Worm (Caenorhabditis elegans) whole organism, L4 larva: Measurements from ENCODE around the gene M04D8.7.

ENCODE experiments used
- D1046.2 ChIP-seq: fragments of 200-800 bp; sonication (Bioruptor generic); IDR thresholded peaks from 2 replicates; pipeline ENCODE4 v1.3.6; 2022; ENCODE audit warnings: missing genetic modification characterization, missing compliant biosample characterization
- F10B5.3 ChIP-seq: sonication (generic microtip); optimal IDR thresholded peaks from 2 replicates; lab custom pipeline; 2016; ENCODE audit warnings: mild to moderate bottlenecking, missing genetic modification characterization, missing compliant biosample characterization
- F37D6.2 ChIP-seq: sonication (generic microtip); optimal IDR thresholded peaks from 2 replicates; lab custom pipeline; 2016; ENCODE audit warnings: mild to moderate bottlenecking, missing genetic modification characterization, missing compliant biosample characterization
- F49E8.2 ChIP-seq: sonication (generic microtip); optimal IDR thresholded peaks from 2 replicates; lab custom pipeline; 2016; ENCODE audit warnings: missing compliant biosample characterization, mild to moderate bottlenecking, missing genetic modification characterization, borderline replicate concordance
- Y48G9A.11 ChIP-seq: fragments of 200-800 bp; sonication (Bioruptor generic); IDR thresholded peaks from 2 replicates; pipeline ENCODE4 v1.3.6; 2022; ENCODE audit warnings: missing genetic modification reagents, missing genetic modification characterization, missing compliant biosample characterization
- ZK337.2 ChIP-seq: fragments of 200-800 bp; sonication (Bioruptor generic); IDR thresholded peaks from 2 replicates; pipeline ENCODE4 v1.3.6; 2022; ENCODE audit warnings: missing genetic modification reagents, missing genetic modification characterization, missing compliant biosample characterization
- ZK546.5 ChIP-seq, 2 experiments: sonication (generic microtip); optimal IDR thresholded peaks; 2 replicates each; lab custom pipeline; 2017; ENCODE audit warnings: missing biosample characterization in 2 of 2, missing genetic modification characterization in 2 of 2
- aha-1 ChIP-seq: fragments of 150-350 bp; peaks from one replicate; lab custom pipeline; 2014; ENCODE audit warnings: missing biosample characterization, missing genetic modification characterization
- ceh-20 ChIP-seq: fragments of 200-800 bp; sonication (Bioruptor generic); IDR thresholded peaks from 2 replicates; pipeline ENCODE4 v1.3.6; 2022; ENCODE audit warnings: missing genetic modification reagents, missing genetic modification characterization, missing compliant biosample characterization
- ceh-62 ChIP-seq: sonication (generic microtip); optimal IDR thresholded peaks from 2 replicates; lab custom pipeline; 2017; ENCODE audit warnings: missing biosample characterization, missing genetic modification characterization
- ceh-82 ChIP-seq: sonication (generic microtip); optimal IDR thresholded peaks from 2 replicates; lab custom pipeline; 2017; ENCODE audit warnings: missing biosample characterization, missing genetic modification characterization
- ces-1 ChIP-seq: fragments of 150-350 bp; sonication (generic microtip); optimal IDR thresholded peaks from 4 replicates; lab custom pipeline; 2014; ENCODE audit warnings: missing biosample characterization, missing genetic modification reagents, missing genetic modification characterization
- cey-2 ChIP-seq: sonication (generic microtip); optimal IDR thresholded peaks from 3 replicates; lab custom pipeline; 2017; ENCODE audit warnings: missing genetic modification characterization, mild to moderate bottlenecking, missing compliant biosample characterization, antibody characterized with exemption, borderline replicate concordance; ENCODE audit not compliant: insufficient read depth
- ctbp-1 ChIP-seq: fragments of 200-800 bp; sonication (Bioruptor generic); IDR thresholded peaks from 2 replicates; pipeline ENCODE4 v1.3.6; 2022; ENCODE audit warnings: missing genetic modification reagents, missing genetic modification characterization, missing compliant biosample characterization
- dmd-6 ChIP-seq: fragments of 200-800 bp; sonication (Bioruptor generic); IDR thresholded peaks from 2 replicates; pipeline ENCODE4 v1.3.6; 2022; ENCODE audit warnings: missing genetic modification reagents, missing genetic modification characterization, missing compliant biosample characterization
- dmd-8 ChIP-seq: fragments of 200-800 bp; sonication (Bioruptor generic); IDR thresholded peaks from 2 replicates; pipeline ENCODE4 v1.3.6; 2022; ENCODE audit warnings: missing genetic modification characterization, missing compliant biosample characterization
- dmd-9 ChIP-seq: fragments of 200-800 bp; sonication (Bioruptor generic); IDR thresholded peaks from 2 replicates; pipeline ENCODE4 v1.3.6; 2022; ENCODE audit warnings: missing genetic modification reagents, missing genetic modification characterization, missing compliant biosample characterization
- dve-1 ChIP-seq: sonication (generic microtip); optimal IDR thresholded peaks from 2 replicates; lab custom pipeline; 2017; ENCODE audit warnings: antibody characterized with exemption, mild to moderate bottlenecking, missing genetic modification characterization, missing compliant biosample characterization; ENCODE audit not compliant: insufficient read depth
- egl-27 ChIP-seq: sonication (generic microtip); optimal IDR thresholded peaks from 3 replicates; lab custom pipeline; 2017; ENCODE audit warnings: missing biosample characterization, missing genetic modification reagents, missing genetic modification characterization
- fos-1 ChIP-seq: fragments of 150-350 bp; optimal IDR thresholded peaks from 2 replicates; lab custom pipeline; 2014; ENCODE audit warnings: missing biosample characterization, missing genetic modification characterization
- hlh-11 ChIP-seq: fragments of 200-800 bp; sonication (Bioruptor generic); optimal IDR thresholded peaks from 2 replicates; lab custom pipeline; 2018; ENCODE audit warnings: mild to moderate bottlenecking, missing genetic modification characterization, missing compliant biosample characterization
- hlh-30 ChIP-seq: sonication (generic microtip); optimal IDR thresholded peaks from 2 replicates; lab custom pipeline; 2017; ENCODE audit warnings: antibody characterized with exemption, mild to moderate bottlenecking, missing genetic modification characterization, missing compliant biosample characterization; ENCODE audit not compliant: insufficient read depth
- lim-7 ChIP-seq: fragments of 200-800 bp; sonication (Bioruptor generic); IDR thresholded peaks from 2 replicates; pipeline ENCODE4 v1.3.6; 2022; ENCODE audit warnings: missing genetic modification characterization, missing compliant biosample characterization
- lin-1 ChIP-seq: fragments of 200-800 bp; sonication (Bioruptor generic); IDR thresholded peaks from 2 replicates; pipeline ENCODE4 v1.3.6; 2022; ENCODE audit warnings: missing genetic modification reagents, missing genetic modification characterization, missing compliant biosample characterization
- lsy-2 ChIP-seq, 2 experiments: fragments of 150-350 bp in 1 of 2; sonication (generic microtip) in 1 of 2; optimal IDR thresholded peaks; 2 replicates each; lab custom pipeline; 2014 to 2017; ENCODE audit warnings: missing biosample characterization in 2 of 2, missing genetic modification characterization in 2 of 2
- madf-5 ChIP-seq, 2 experiments: fragments of 200-800 bp; sonication (Bioruptor generic); IDR thresholded peaks; 2 replicates each; pipeline ENCODE4 v1.3.6; 2022; ENCODE audit warnings: missing compliant biosample characterization in 2 of 2, missing genetic modification characterization in 2 of 2
- mdt-29 ChIP-seq: fragments of 200-800 bp; sonication (Bioruptor generic); IDR thresholded peaks from 2 replicates; pipeline ENCODE4 v1.3.6; 2022; ENCODE audit warnings: missing genetic modification reagents, missing genetic modification characterization, missing compliant biosample characterization
- mep-1 ChIP-seq: fragments of 150-350 bp; sonication (generic microtip); optimal IDR thresholded peaks from 3 replicates; lab custom pipeline; 2014; ENCODE audit warnings: missing biosample characterization, missing genetic modification characterization
- nhr-237 ChIP-seq: sonication (generic microtip); optimal IDR thresholded peaks from 2 replicates; lab custom pipeline; 2017; ENCODE audit warnings: missing biosample characterization, missing genetic modification characterization
- nhr-25 ChIP-seq: sonication (generic microtip); optimal IDR thresholded peaks from 2 replicates; lab custom pipeline; 2017; ENCODE audit warnings: missing genetic modification characterization, mild to moderate bottlenecking, missing compliant biosample characterization, antibody characterized with exemption, moderate library complexity, borderline replicate concordance; ENCODE audit not compliant: insufficient read depth
- nhr-28 ChIP-seq: fragments of 150-350 bp; optimal IDR thresholded peaks from 2 replicates; lab custom pipeline; 2014; ENCODE audit warnings: missing biosample characterization, missing genetic modification characterization
- nhr-41 ChIP-seq: fragments of 200-800 bp; sonication (Bioruptor generic); IDR thresholded peaks from 2 replicates; pipeline ENCODE4 v1.3.6; 2022; ENCODE audit warnings: missing genetic modification reagents, missing genetic modification characterization, missing compliant biosample characterization
- nhr-42 ChIP-seq: fragments of 200-800 bp; sonication (Bioruptor generic); IDR thresholded peaks from 2 replicates; pipeline ENCODE4 v1.3.6; 2022; ENCODE audit warnings: missing genetic modification characterization, missing compliant biosample characterization
- nhr-6 ChIP-seq: fragments of 150-350 bp; optimal IDR thresholded peaks from 2 replicates; lab custom pipeline; 2014; ENCODE audit warnings: missing biosample characterization, missing genetic modification characterization
- php-3 ChIP-seq: fragments of 200-800 bp; sonication (Bioruptor generic); IDR thresholded peaks from 2 replicates; pipeline ENCODE4 v1.3.6; 2022; ENCODE audit warnings: missing genetic modification reagents, missing genetic modification characterization, missing compliant biosample characterization
- saeg-2 ChIP-seq: fragments of 200-800 bp; sonication (Bioruptor generic); IDR thresholded peaks from 2 replicates; pipeline ENCODE4 v1.3.6; 2022; ENCODE audit warnings: missing genetic modification reagents, missing genetic modification characterization, missing compliant biosample characterization
- sdz-12 ChIP-seq: fragments of 200-800 bp; sonication (Bioruptor generic); optimal IDR thresholded peaks from 2 replicates; lab custom pipeline; 2018; ENCODE audit warnings: mild to moderate bottlenecking, missing genetic modification characterization, missing compliant biosample characterization
- set-16 ChIP-seq: fragments of 200-800 bp; sonication (Bioruptor generic); IDR thresholded peaks from 2 replicates; pipeline ENCODE4 v1.3.6; 2022; ENCODE audit warnings: missing genetic modification reagents, missing genetic modification characterization, missing compliant biosample characterization
- spr-1 ChIP-seq: sonication (generic microtip); optimal IDR thresholded peaks from 2 replicates; lab custom pipeline; 2016; ENCODE audit warnings: mild to moderate bottlenecking, missing genetic modification characterization, missing compliant biosample characterization
- spr-3 ChIP-seq: fragments of 200-800 bp; sonication (Bioruptor generic); optimal IDR thresholded peaks from 2 replicates; lab custom pipeline; 2018; ENCODE audit warnings: mild to moderate bottlenecking, missing genetic modification characterization, missing compliant biosample characterization
- tag-97 ChIP-seq: fragments of 200-800 bp; sonication (Bioruptor generic); IDR thresholded peaks from 2 replicates; pipeline ENCODE4 v1.3.6; 2022; ENCODE audit warnings: missing genetic modification characterization, missing compliant biosample characterization
- unc-39 ChIP-seq: sonication (generic microtip); optimal IDR thresholded peaks from 2 replicates; lab custom pipeline; 2017; ENCODE audit warnings: missing biosample characterization, missing genetic modification characterization
- unc-62 ChIP-seq, 3 experiments: fragments of 150-350 bp in 1 of 3; sonication (generic microtip); optimal IDR thresholded peaks in 2 of 3; peaks in 1 of 3; 1 replicate in 1 of 3; 2 replicates in 2 of 3; lab custom pipeline; 2014 to 2017; ENCODE audit warnings: missing biosample characterization in 3 of 3, missing genetic modification characterization in 3 of 3, missing genetic modification reagents in 3 of 3, missing genotype in 1 of 3
- vab-7 ChIP-seq: fragments of 200-800 bp; sonication (Bioruptor generic); IDR thresholded peaks from 2 replicates; pipeline ENCODE4 v1.3.6; 2022; ENCODE audit warnings: missing genetic modification reagents, missing genetic modification characterization, missing compliant biosample characterization
- zag-1 ChIP-seq: fragments of 150-350 bp; optimal IDR thresholded peaks from 2 replicates; lab custom pipeline; 2014; ENCODE audit warnings: missing biosample characterization, missing genetic modification characterization
- zfp-3 ChIP-seq: fragments of 200-800 bp; sonication (Bioruptor generic); conservative IDR thresholded peaks from 2 replicates; pipeline ENCODE4 v1.3.6; 2022; ENCODE audit warnings: missing genetic modification reagents, missing genetic modification characterization, missing compliant biosample characterization
- zip-11 ChIP-seq: fragments of 200-800 bp; sonication (Bioruptor generic); IDR thresholded peaks from 2 replicates; pipeline ENCODE4 v1.3.6; 2022; ENCODE audit warnings: missing genetic modification characterization, missing compliant biosample characterization

The M04D8.7 gene

ce11 chrIII:10006734-10007348 is 30.4 kb upstream of the M04D8.7 start, which contains the start of gene C05B5.8:
TSS of gene C05B5.8 (minus strand) at chrIII:10006784.
- TF ChIP-seq nhr-237 (tag; lab: Kevin White, UChicago) = no peak
- no peak for TF ChIP-seq zip-11 (GFP tag; lab: Robert Waterston, UW)
- TF ChIP-seq php-3 (GFP tag; lab: Robert Waterston, UW) = no peak
- TF ChIP-seq F49E8.2 = no peak
- no peak for TF ChIP-seq nhr-25
- TF ChIP-seq unc-62 (GFP tag; optimal IDR thresholded peaks at IDR 0.05 in 1 of 2; lab: Kevin White, UChicago) = peak in 1 of 2 experiments; percentile 79
- no peak for TF ChIP-seq unc-62 (tag; optimal IDR thresholded peaks at IDR 0.05; lab: Kevin White, UChicago)
- no peak for TF ChIP-seq nhr-42 (GFP tag; lab: Robert Waterston, UW)
- no peak for TF ChIP-seq mep-1
- TF ChIP-seq ctbp-1 = no peak
- TF ChIP-seq aha-1 (tag; lab: Kevin White, UChicago) = peak; percentile 60
- no peak for TF ChIP-seq ceh-82 (tag; lab: Kevin White, UChicago)
- no peak for TF ChIP-seq dmd-8 (GFP tag; lab: Robert Waterston, UW)
- TF ChIP-seq ZK546.5 (tag; optimal IDR thresholded peaks at IDR 0.05; lab: Kevin White, UChicago) = no peak
- TF ChIP-seq lsy-2 (tag; optimal IDR thresholded peaks at IDR 0.05; lab: Kevin White, UChicago) = no peak
- no peak for TF ChIP-seq hlh-11 (tag; lab: Kevin White, UChicago)
- TF ChIP-seq dve-1 (tag; lab: Kevin White, UChicago) = no peak
- no peak for TF ChIP-seq nhr-28 (tag; lab: Kevin White, UChicago)
- no peak for TF ChIP-seq ces-1
- TF ChIP-seq tag-97 = no peak
- TF ChIP-seq set-16 (GFP tag; lab: Robert Waterston, UW) = no peak
- TF ChIP-seq ceh-62 (tag; lab: Kevin White, UChicago) = no peak
- TF ChIP-seq nhr-6 = no peak
- TF ChIP-seq hlh-30 (tag; lab: Kevin White, UChicago) = peak; percentile 14
- no peak for TF ChIP-seq madf-5 (GFP tag; IDR thresholded peaks at IDR 0.05; lab: Robert Waterston, UW)
- peak; percentile 50 for TF ChIP-seq cey-2
- no peak for TF ChIP-seq nhr-41 (GFP tag; lab: Robert Waterston, UW)
- no peak for TF ChIP-seq mdt-29
- TF ChIP-seq dmd-9 (GFP tag; lab: Robert Waterston, UW) = no peak
- TF ChIP-seq spr-3 (GFP tag; lab: Kevin White, UChicago) = no peak

ce11 chrIII:10010117-10010516 is 27.1 kb upstream of the M04D8.7 start, which contains the start of gene fbxa-155:
TSS of gene fbxa-155 (minus strand) at chrIII:10010217.
- no peak for TF ChIP-seq F37D6.2 (tag; lab: Kevin White, UChicago)
- no peak for TF ChIP-seq Y48G9A.11 (GFP tag; lab: Robert Waterston, UW)
- no peak for TF ChIP-seq saeg-2
- no peak for TF ChIP-seq ceh-20 (GFP tag; lab: Robert Waterston, UW)
- no peak for TF ChIP-seq fos-1 (tag; lab: Kevin White, UChicago)
- no peak for TF ChIP-seq dmd-6 (GFP tag; lab: Robert Waterston, UW)
- TF ChIP-seq spr-3 (GFP tag; lab: Kevin White, UChicago) = no peak
- no peak for TF ChIP-seq egl-27 (tag; lab: Kevin White, UChicago)
- no peak for TF ChIP-seq unc-39
- no peak for TF ChIP-seq nhr-28 (tag; lab: Kevin White, UChicago)
- no peak for TF ChIP-seq sdz-12 (GFP tag; lab: Kevin White, UChicago)

ce11 chrIII:10012136-10012535 is 25.1 kb upstream of the M04D8.7 start, which contains the start of gene C05B5.16:
TSS of gene C05B5.16 (plus strand) at chrIII:10012436.
- no peak for TF ChIP-seq zfp-3
- no peak for TF ChIP-seq nhr-28 (tag; lab: Kevin White, UChicago)
- TF ChIP-seq egl-27 (tag; lab: Kevin White, UChicago) = no peak
- TF ChIP-seq cey-2 = no peak
- TF ChIP-seq F10B5.3 (tag; lab: Kevin White, UChicago) = no peak
- no peak for TF ChIP-seq fos-1 (tag; lab: Kevin White, UChicago)
- TF ChIP-seq vab-7 (GFP tag; lab: Robert Waterston, UW) = no peak
- TF ChIP-seq zip-11 (GFP tag; lab: Robert Waterston, UW) = no peak
- TF ChIP-seq ctbp-1 = no peak
- no peak for TF ChIP-seq lin-1 (GFP tag; lab: Robert Waterston, UW)
- no peak for TF ChIP-seq D1046.2 (GFP tag; lab: Robert Waterston, UW)
- no peak for TF ChIP-seq lim-7
- no peak for TF ChIP-seq ZK337.2 (GFP tag; lab: Robert Waterston, UW)
- TF ChIP-seq dmd-8 (GFP tag; lab: Robert Waterston, UW) = no peak
- TF ChIP-seq zag-1 (tag; lab: Kevin White, UChicago) = no peak
- TF ChIP-seq madf-5 (GFP tag; IDR thresholded peaks at IDR 0.05; lab: Robert Waterston, UW) = no peak
- TF ChIP-seq spr-1 (tag; lab: Kevin White, UChicago) = no peak
- TF ChIP-seq php-3 (GFP tag; lab: Robert Waterston, UW) = no peak
